Worm (Caenorhabditis elegans) whole organism, midembryonic: ENCODE measurements around the gene dph-2.

Experiments used
- T22C8.4 ChIP-seq: fragments of 200-800 bp; sonication (Bioruptor generic); IDR thresholded peaks from 2 replicates; pipeline ENCODE4 v1.3.6; 2022; ENCODE audit warnings: missing genetic modification characterization, missing compliant biosample characterization
- cog-1 ChIP-seq: sonication (generic microtip); optimal IDR thresholded peaks from 2 replicates; lab custom pipeline; 2016; ENCODE audit warnings: missing genetic modification characterization, missing compliant biosample characterization
- flt-1 ChIP-seq: fragments of 200-800 bp; sonication (Bioruptor generic); IDR thresholded peaks from 2 replicates; pipeline ENCODE4 v1.3.6; 2022; ENCODE audit warnings: missing genetic modification characterization, missing compliant biosample characterization
- klf-2 ChIP-seq: fragments of 200-800 bp; sonication (Bioruptor generic); conservative IDR thresholded peaks from 2 replicates; pipeline ENCODE4 v1.3.6; 2022; ENCODE audit warnings: missing genetic modification reagents, missing genetic modification characterization, missing compliant biosample characterization
- med-1 ChIP-seq: sonication (generic microtip); optimal IDR thresholded peaks from 2 replicates; lab custom pipeline; 2017; ENCODE audit warnings: missing genetic modification characterization, mild to moderate bottlenecking, missing compliant biosample characterization, antibody characterized with exemption, missing genetic modification reagents; ENCODE audit not compliant: insufficient read depth
- ref-1 ChIP-seq: fragments of 200-800 bp; sonication (Bioruptor generic); conservative IDR thresholded peaks from 2 replicates; pipeline ENCODE4 v1.3.6; 2022; ENCODE audit warnings: missing genetic modification reagents, missing genetic modification characterization, missing compliant biosample characterization
- tab-1 ChIP-seq: fragments of 200-800 bp; sonication (Bioruptor generic); IDR thresholded peaks from 2 replicates; pipeline ENCODE4 v1.3.6; 2022; ENCODE audit warnings: missing genetic modification characterization, missing compliant biosample characterization
- ztf-23 ChIP-seq: fragments of 200-800 bp; sonication (Bioruptor generic); IDR thresholded peaks from 2 replicates; pipeline ENCODE4 v1.3.6; 2022; ENCODE audit warnings: missing genetic modification reagents, missing genetic modification characterization, missing compliant biosample characterization
- ztf-29 ChIP-seq: fragments of 200-800 bp; sonication (Bioruptor generic); IDR thresholded peaks from 2 replicates; pipeline ENCODE4 v1.3.6; 2022; ENCODE audit warnings: missing genetic modification reagents, missing genetic modification characterization, missing compliant biosample characterization

dph-2 gene

ce11 chrII:10662698-10663097, 51.4 kb downstream of the dph-2 start, which contains the start of gene D2089.8:
TSS of gene D2089.8 (minus strand) at chrII:10662781.
- TF ChIP-seq ref-1 (GFP tag; lab: Robert Waterston, UW) (no peak), ztf-29 (GFP tag; lab: Robert Waterston, UW) (no peak), ztf-23 (no peak), flt-1 (GFP tag; lab: Robert Waterston, UW) (no peak), med-1 (GFP tag; lab: Kevin White, UChicago) (no peak), cog-1 (tag; lab: Kevin White, UChicago) (no peak), klf-2 (GFP tag; lab: Robert Waterston, UW) (no peak)

- TF ChIP-seq flt-1 (GFP tag; lab: Robert Waterston, UW) (0 out of 2 replicates have a peak, but pooled peaks have one; percentile 35), T22C8.4 (no peak)
Measured at ce11 chrII:10662279-10662678, 51.8 kb downstream of the dph-2 start.

ce11 chrII:10661448-10662064, 52.5 kb downstream of the dph-2 start:
- TF ChIP-seq T22C8.4 = no peak
- no peak for TF ChIP-seq tab-1 (GFP tag; lab: Robert Waterston, UW)
- TF ChIP-seq med-1 (GFP tag; lab: Kevin White, UChicago) = no peak

ce11 chrII:10660892-10661291, 53.2 kb downstream of the dph-2 start, which contains the start of gene marc-2:
TSS of gene marc-2 (minus strand) at chrII:10660992.
- no peak for TF ChIP-seq T22C8.4
- TF ChIP-seq cog-1 (tag; lab: Kevin White, UChicago) = no peak
- no peak for TF ChIP-seq flt-1 (GFP tag; lab: Robert Waterston, UW)
- no peak for TF ChIP-seq ztf-23
- TF ChIP-seq ref-1 (GFP tag; lab: Robert Waterston, UW) = no peak
- TF ChIP-seq klf-2 (GFP tag; lab: Robert Waterston, UW) = no peak
- TF ChIP-seq tab-1 (GFP tag; lab: Robert Waterston, UW) = no peak
- TF ChIP-seq ztf-29 (GFP tag; lab: Robert Waterston, UW) = no peak
- no peak for TF ChIP-seq med-1 (GFP tag; lab: Kevin White, UChicago)

- TF ChIP-seq ztf-23 (no peak), tab-1 (GFP tag; lab: Robert Waterston, UW) (no peak), med-1 (GFP tag; lab: Kevin White, UChicago) (no peak), cog-1 (tag; lab: Kevin White, UChicago) (no peak), flt-1 (GFP tag; lab: Robert Waterston, UW) (no peak), klf-2 (GFP tag; lab: Robert Waterston, UW) (no peak), ztf-29 (GFP tag; lab: Robert Waterston, UW) (no peak), ref-1 (GFP tag; lab: Robert Waterston, UW) (no peak), T22C8.4 (no peak)
Measured at ce11 chrII:10659585-10659984, 54.5 kb downstream of the dph-2 start.

ce11 chrII:10658576-10659256, 55.4 kb downstream of the dph-2 start, which contains the start of the genes snu-13 and rsp-7:
TSS of gene snu-13 (minus strand) at chrII:10658626.
TSS of gene rsp-7 (plus strand) at chrII:10659206.
- TF ChIP-seq cog-1 (tag; lab: Kevin White, UChicago) (peak; percentile 45), T22C8.4 (no peak), ref-1 (GFP tag; lab: Robert Waterston, UW) (no peak)

ce11 chrII:10657632-10658108, 56.4 kb downstream of the dph-2 start, which contains the start of gene lact-3:
TSS of gene lact-3 (minus strand) at chrII:10657682.
- no peak for TF ChIP-seq ztf-29 (GFP tag; lab: Robert Waterston, UW)

- TF ChIP-seq tab-1 (GFP tag; lab: Robert Waterston, UW) (no peak), klf-2 (GFP tag; lab: Robert Waterston, UW) (no peak), ztf-23 (no peak), ref-1 (GFP tag; lab: Robert Waterston, UW) (no peak), ztf-29 (GFP tag; lab: Robert Waterston, UW) (no peak), T22C8.4 (no peak), cog-1 (tag; lab: Kevin White, UChicago) (no peak), med-1 (GFP tag; lab: Kevin White, UChicago) (no peak), flt-1 (GFP tag; lab: Robert Waterston, UW) (no peak)
Measured at ce11 chrII:10656395-10656794, 57.7 kb downstream of the dph-2 start.

- TF ChIP-seq flt-1 (GFP tag; lab: Robert Waterston, UW) = no peak
- TF ChIP-seq ref-1 (GFP tag; lab: Robert Waterston, UW) = no peak
- no peak for TF ChIP-seq klf-2 (GFP tag; lab: Robert Waterston, UW)
- TF ChIP-seq tab-1 (GFP tag; lab: Robert Waterston, UW) = no peak
- no peak for TF ChIP-seq ztf-23
- TF ChIP-seq T22C8.4 = no peak
- no peak for TF ChIP-seq ztf-29 (GFP tag; lab: Robert Waterston, UW)
- TF ChIP-seq cog-1 (tag; lab: Kevin White, UChicago) = no peak
Measured at ce11 chrII:10654435-10654834, 59.7 kb downstream of the dph-2 start.

- TF ChIP-seq tab-1 (GFP tag; lab: Robert Waterston, UW) (no peak), flt-1 (GFP tag; lab: Robert Waterston, UW) (no peak), cog-1 (tag; lab: Kevin White, UChicago) (no peak), klf-2 (GFP tag; lab: Robert Waterston, UW) (no peak), T22C8.4 (no peak), ref-1 (GFP tag; lab: Robert Waterston, UW) (no peak), ztf-29 (GFP tag; lab: Robert Waterston, UW) (no peak)
Measured at ce11 chrII:10653559-10653958, 60.5 kb downstream of the dph-2 start.
